Fruit fly (Drosophila melanogaster): ENCODE data around the gene Acsf3.

- TF ChIP-seq CG1529 (GFP tag; optimal IDR thresholded peaks at IDR 0.05): no peak
- TF ChIP-seq CG14014 (GFP tag; IDR thresholded peaks at IDR 0.05): no peak
- peak; percentile 25 for TF ChIP-seq CG8924 (tag; optimal IDR thresholded peaks at IDR 0.05)
- TF ChIP-seq wor (GFP tag; IDR thresholded peaks at IDR 0.05): no peak
- TF ChIP-seq NC2α (GFP tag; optimal IDR thresholded peaks at IDR 0.05): no peak
- no peak for TF ChIP-seq Lim3 (GFP tag; IDR thresholded peaks at IDR 0.05)
- TF ChIP-seq croc (GFP tag; conservative IDR thresholded peaks at IDR 0.05): no peak
- TF ChIP-seq CG12769 (tag; optimal IDR thresholded peaks at IDR 0.05): no peak
- TF ChIP-seq CG16779 (GFP tag; IDR thresholded peaks at IDR 0.05): no peak
- no peak for TF ChIP-seq abd-A (tag; optimal IDR thresholded peaks at IDR 0.05)
- TF ChIP-seq gcm2 (GFP tag; optimal IDR thresholded peaks at IDR 0.05): no peak
- TF ChIP-seq seq (GFP tag; IDR thresholded peaks at IDR 0.05): no peak
- TF ChIP-seq E2f2 (GFP tag; IDR thresholded peaks at IDR 0.05): peak; percentile 32; the same call in 1 of the 2 replicates
- no peak for TF ChIP-seq gt (GFP tag; IDR thresholded peaks at IDR 0.05)
These were observed 5.0 kb upstream of the Acsf3 start, which contains the start of the genes Atg5 and Dok for dm6 chrX:7323649-7324511.
